Worm (Caenorhabditis elegans) whole organism, early embryonic: ENCODE results near the gene Y40B10B.1.

Source experiments
- ama-1 ChIP-seq: fragments of 150-350 bp; optimal IDR thresholded peaks from 2 replicates; lab custom pipeline; 2014
- ets-7 ChIP-seq: sonication (generic microtip); optimal IDR thresholded peaks from 2 replicates; lab custom pipeline; 2016; ENCODE audit warnings: missing genotype, missing genetic modification characterization, missing compliant biosample characterization
- flt-1 ChIP-seq: fragments of 200-800 bp; sonication (Bioruptor generic); IDR thresholded peaks from 2 replicates; pipeline ENCODE4 v1.3.6; 2022; ENCODE audit warnings: missing genetic modification characterization, missing compliant biosample characterization
- hnd-1 ChIP-seq: sonication (generic microtip); optimal IDR thresholded peaks from 2 replicates; lab custom pipeline; 2016; ENCODE audit warnings: missing genetic modification characterization, missing compliant biosample characterization
- scrt-1 ChIP-seq: fragments of 200-800 bp; sonication (Bioruptor generic); IDR thresholded peaks from 2 replicates; pipeline ENCODE4 v1.3.6; 2022; ENCODE audit warnings: missing genetic modification characterization, missing compliant biosample characterization
- sea-1 ChIP-seq: fragments of 200-800 bp; sonication (Bioruptor generic); conservative IDR thresholded peaks from 2 replicates; pipeline ENCODE4 v1.3.6; 2022; ENCODE audit warnings: missing genetic modification characterization, missing compliant biosample characterization
- tra-4 ChIP-seq: sonication (generic microtip); optimal IDR thresholded peaks from 2 replicates; lab custom pipeline; 2017; ENCODE audit warnings: missing genetic modification characterization, missing compliant biosample characterization

- TF ChIP-seq tra-4 (tag; lab: Kevin White, UChicago) (no peak), ama-1 (lab: Kevin White, UChicago) (no peak), scrt-1 (no peak), ets-7 (tag; lab: Kevin White, UChicago) (no peak), flt-1 (GFP tag; lab: Robert Waterston, UW) (no peak), sea-1 (GFP tag; lab: Robert Waterston, UW) (no peak), hnd-1 (tag; lab: Kevin White, UChicago) (no peak)
Measured at ce11 chrV:1911102-1911501, 50.3 kb downstream of the Y40B10B.1 start, which contains the start of gene Y32G9A.3.
